Worm (Caenorhabditis elegans): ENCODE data around the gene C02E7.10.

Gene C02E7.10

ce11 chrV:4894971-4895370 is 37.9 kb downstream of the C02E7.10 start, which contains the start of gene ugt-11:
Gene ugt-11, minus strand, starts transcription at chrV:4895071.
- no peak for TF ChIP-seq ztf-3 (GFP tag; optimal IDR thresholded peaks at IDR 0.05)

ce11 chrV:4891305-4891704 is 41.5 kb downstream of the C02E7.10 start:
- TF ChIP-seq dox-1 (GFP tag; IDR thresholded peaks at IDR 0.05) (peak; percentile 23; the same call in 1 of the 2 replicates), xnd-1 (tag; optimal IDR thresholded peaks at IDR 0.05) (peak; percentile 74), ccch-3 (GFP tag; optimal IDR thresholded peaks at IDR 0.05) (no peak), cebp-2 (GFP tag; IDR thresholded peaks at IDR 0.05) (0 out of 2 replicates have a peak, but pooled peaks have one; percentile 74), attf-5 (GFP tag; optimal IDR thresholded peaks at IDR 0.05) (no peak), C17E4.6 (GFP tag; IDR thresholded peaks at IDR 0.05) (no peak), efl-1 (GFP tag; optimal IDR thresholded peaks at IDR 0.05) (peak; percentile 38), D2030.7 (GFP tag; IDR thresholded peaks at IDR 0.05) (peak; percentile 53), lsl-1 (GFP tag; optimal IDR thresholded peaks at IDR 0.05) (peak; percentile 57), madf-3 (GFP tag; IDR thresholded peaks at IDR 0.05) (peak; percentile 81), lin-26 (GFP tag; IDR thresholded peaks at IDR 0.05) (peak; percentile 63; the same call in 1 of the 2 replicates), ekl-4 (GFP tag; IDR thresholded peaks at IDR 0.05) (peak; percentile 73), Y56A3A.18 (GFP tag; IDR thresholded peaks at IDR 0.05) (0 out of 2 replicates have a peak, but pooled peaks have one; percentile 6), mxl-1 (tag; optimal IDR thresholded peaks at IDR 0.05) (peak; percentile 8), rcor-1 (GFP tag; IDR thresholded peaks at IDR 0.05) (peak; percentile 52; the same call in 1 of the 2 replicates), die-1 (tag; optimal IDR thresholded peaks at IDR 0.05) (peak; percentile 16), ama-1 (optimal IDR thresholded peaks at IDR 0.05) (no peak), ama-1 (GFP tag; optimal IDR thresholded peaks at IDR 0.05) (no peak), F49E8.2 (tag; optimal IDR thresholded peaks at IDR 0.05; ENCODE audit: insufficient read depth) (peak; percentile 38), ceh-100 (GFP tag; IDR thresholded peaks at IDR 0.05) (no peak), snpc-4 (GFP tag; optimal IDR thresholded peaks at IDR 0.05) (no peak), snpc-4 (tag; optimal IDR thresholded peaks at IDR 0.05) (peak in 2 of 4 experiments; percentile 6 to 31), ceh-27 (GFP tag; optimal IDR thresholded peaks at IDR 0.05) (no peak), tlf-1 (GFP tag; optimal IDR thresholded peaks at IDR 0.05) (peak; percentile 53), hsf-1 (GFP tag; IDR thresholded peaks at IDR 0.05) (peak; percentile 77), hrde-1 (tag; optimal IDR thresholded peaks at IDR 0.05; ENCODE audit: borderline replicate concordance) (peak; percentile 70), unc-130 (GFP tag; optimal IDR thresholded peaks at IDR 0.05) (peak; percentile 6), hlh-12 (tag; optimal IDR thresholded peaks at IDR 0.05) (no peak), F57C9.4 (tag; optimal IDR thresholded peaks at IDR 0.05) (no peak), snpc-3.4 (tag; optimal IDR thresholded peaks at IDR 0.05) (peak; percentile 51), egl-44 (GFP tag; IDR thresholded peaks at IDR 0.05) (no peak), attf-6 (GFP tag; IDR thresholded peaks at IDR 0.05) (peak; percentile 70; the same call in 1 of the 2 replicates), lin-35 (GFP tag; optimal IDR thresholded peaks at IDR 0.05) (peak in 1 of 3 experiments; percentile 7), lin-54 (GFP tag; optimal IDR thresholded peaks at IDR 0.05) (peak; percentile 25), aptf-3 (GFP tag; IDR thresholded peaks at IDR 0.05) (peak; percentile 6; the same call in 1 of the 2 replicates), madf-8 (GFP tag; conservative IDR thresholded peaks at IDR 0.05) (peak; percentile 53), mcd-1 (GFP tag; IDR thresholded peaks at IDR 0.05) (0 out of 2 replicates have a peak, but pooled peaks have one; percentile 15), Y79H2A.3 (GFP tag; conservative IDR thresholded peaks at IDR 0.05) (peak; percentile 85; the same call in 1 of the 2 replicates), him-1 (tag; optimal IDR thresholded peaks at IDR 0.05) (peak; percentile 9), Y53G8AR.9 (GFP tag; conservative IDR thresholded peaks at IDR 0.05) (peak; percentile 83), tbp1 (GFP tag; optimal IDR thresholded peaks at IDR 0.05) (peak; percentile 1), F22D6.2 (tag; optimal IDR thresholded peaks at IDR 0.05) (no peak), let-607 (tag; optimal IDR thresholded peaks at IDR 0.05) (no peak), repo-1 (tag; optimal IDR thresholded peaks at IDR 0.05) (no peak), F39B2.1 (GFP tag; IDR thresholded peaks at IDR 0.05) (peak; percentile 75; the same call in 1 of the 2 replicates), hmg-20 (GFP tag; IDR thresholded peaks at IDR 0.05) (no peak)

All from whole organism, young adult.